Worm (Caenorhabditis elegans): Measurements from ENCODE around the gene melo-3.

- no peak for TF ChIP-seq flt-1 (GFP tag; IDR thresholded peaks at IDR 0.05)
- TF ChIP-seq cog-1 (tag; optimal IDR thresholded peaks at IDR 0.05), result no peak
- TF ChIP-seq tab-1 (GFP tag; IDR thresholded peaks at IDR 0.05), result no peak
- TF ChIP-seq med-1 (GFP tag; optimal IDR thresholded peaks at IDR 0.05; ENCODE audit: insufficient read depth), result no peak
- TF ChIP-seq ztf-23 (GFP tag; IDR thresholded peaks at IDR 0.05), result no peak
Measured at ce11 chrV:15065068-15065744, 28.5 kb upstream of the melo-3 start, which contains the start of gene C25D7.9.

Data from whole organism, midembryonic.